Fruit fly (Drosophila melanogaster) whole organism, embryonic: Measurements from ENCODE around the gene Tsen34.

Experiments used
- Ada2b ChIP-seq: fragments of 200-800 bp; sonication (Bioruptor generic); IDR thresholded peaks from 2 replicates; pipeline ENCODE4 v1.3.6; 2022; ENCODE audit warnings: missing biosample characterization, missing genetic modification characterization
- Aef1 ChIP-seq: fragments of 200-800 bp; sonication (Bioruptor generic); IDR thresholded peaks from 3 replicates; pipeline ENCODE4 v1.3.6; 2022; ENCODE audit warnings: missing biosample characterization, missing genetic modification characterization
- Atf6 ChIP-seq: fragments of 200-800 bp; sonication (Bioruptor generic); IDR thresholded peaks from 2 replicates; pipeline ENCODE4 v1.3.6; 2022; ENCODE audit warnings: missing biosample characterization, missing genetic modification characterization
- C15 ChIP-seq: fragments of 200-800 bp; sonication (Bioruptor generic); IDR thresholded peaks from 3 replicates; pipeline ENCODE4 v1.3.6; 2022; ENCODE audit warnings: missing biosample characterization, missing genetic modification characterization
- CG10431 ChIP-seq: fragments of 200-800 bp; sonication (Bioruptor generic); optimal IDR thresholded peaks from 3 replicates; lab custom pipeline; 2018; ENCODE audit warnings: missing biosample characterization, mild to moderate bottlenecking, missing genetic modification characterization
- CG10543 ChIP-seq: fragments of 200-800 bp; sonication (Bioruptor generic); optimal IDR thresholded peaks from 3 replicates; lab custom pipeline; 2017; ENCODE audit warnings: missing biosample characterization, mild to moderate bottlenecking, missing genetic modification characterization, moderate library complexity
- CG11695 ChIP-seq: fragments of 200-800 bp; sonication (Bioruptor generic); IDR thresholded peaks from 3 replicates; pipeline ENCODE4 v1.3.6; 2022; ENCODE audit warnings: missing biosample characterization, missing genetic modification characterization
- CG12659 ChIP-seq: fragments of 200-800 bp; sonication (Bioruptor generic); optimal IDR thresholded peaks from 3 replicates; lab custom pipeline; 2017; ENCODE audit warnings: mild to moderate bottlenecking, missing biosample characterization, missing genetic modification reagents, missing genetic modification characterization
- CG16813 ChIP-seq: fragments of 200-800 bp; sonication (Bioruptor generic); IDR thresholded peaks from 3 replicates; pipeline ENCODE4 v1.3.6; 2022; ENCODE audit warnings: missing biosample characterization, missing genetic modification characterization; ENCODE audit not compliant: partially characterized antibody
- CG16815 ChIP-seq: fragments of 200-800 bp; sonication (Bioruptor generic); optimal IDR thresholded peaks from 3 replicates; lab custom pipeline; 2017; ENCODE audit warnings: missing biosample characterization, mild to moderate bottlenecking, missing genetic modification characterization
- CG17328 ChIP-seq: fragments of 200-800 bp; sonication (Bioruptor generic); IDR thresholded peaks from 2 replicates; pipeline ENCODE4 v1.3.6; 2022; ENCODE audit warnings: missing biosample characterization, missing genetic modification characterization
- CG1832 ChIP-seq: fragments of 200-800 bp; sonication (Bioruptor generic); optimal IDR thresholded peaks from 2 replicates; lab custom pipeline; 2017; ENCODE audit warnings: missing biosample characterization, mild to moderate bottlenecking, missing genetic modification characterization, inconsistent platforms
- CG18599 ChIP-seq: fragments of 200-800 bp; sonication (Bioruptor generic); optimal IDR thresholded peaks from 3 replicates; lab custom pipeline; 2017; ENCODE audit warnings: missing biosample characterization, missing genetic modification characterization, mild to moderate bottlenecking, moderate library complexity, missing genetic modification reagents
- CG2129 ChIP-seq: fragments of 200-800 bp; sonication (Bioruptor generic); IDR thresholded peaks from 2 replicates; pipeline ENCODE4 v1.3.6; 2022; ENCODE audit warnings: missing biosample characterization, missing genetic modification characterization; ENCODE audit not compliant: partially characterized antibody
- CG2202 ChIP-seq: fragments of 200-800 bp; sonication (Bioruptor generic); optimal IDR thresholded peaks from 2 replicates; lab custom pipeline; 2018; ENCODE audit warnings: missing biosample characterization, mild to moderate bottlenecking, missing genetic modification characterization
- CG2889 ChIP-seq: fragments of 200-800 bp; sonication (Bioruptor generic); IDR thresholded peaks from 3 replicates; pipeline ENCODE4 v1.3.6; 2022; ENCODE audit warnings: missing biosample characterization, missing genetic modification characterization
- CG30020 ChIP-seq: fragments of 200-800 bp; optimal IDR thresholded peaks from 2 replicates; lab custom pipeline; 2019; ENCODE audit warnings: missing biosample characterization, mild to moderate bottlenecking, missing genetic modification characterization, moderate library complexity
- CG31365 ChIP-seq: fragments of 200-800 bp; sonication (Bioruptor generic); optimal IDR thresholded peaks from 2 replicates; lab custom pipeline; 2018; ENCODE audit warnings: missing biosample characterization, mild to moderate bottlenecking, missing genetic modification characterization
- CG34422 ChIP-seq: fragments of 200-800 bp; sonication (Bioruptor generic); IDR thresholded peaks from 3 replicates; pipeline ENCODE4 v1.3.6; 2022; ENCODE audit warnings: missing biosample characterization, missing genetic modification characterization
- CG3726 ChIP-seq: fragments of 200-800 bp; sonication (Bioruptor generic); IDR thresholded peaks from 3 replicates; pipeline ENCODE4, ENCODE4 v1.3.6; 2022; ENCODE audit warnings: missing biosample characterization, missing genetic modification characterization
- CG4854 ChIP-seq: fragments of 200-800 bp; sonication (Bioruptor generic); optimal IDR thresholded peaks from 2 replicates; lab custom pipeline; 2016; ENCODE audit warnings: missing biosample characterization, missing genetic modification characterization, inconsistent platforms
- CG7786 ChIP-seq: fragments of 200-800 bp; sonication (Bioruptor generic); optimal IDR thresholded peaks from 2 replicates; lab custom pipeline; 2016; ENCODE audit warnings: missing biosample characterization, missing genetic modification characterization
- CG7963 ChIP-seq: fragments of 200-800 bp; sonication (Bioruptor generic); IDR thresholded peaks from 3 replicates; pipeline ENCODE4 v1.3.6; 2022; ENCODE audit warnings: missing biosample characterization, missing genetic modification characterization; ENCODE audit not compliant: partially characterized antibody
- CG8478 ChIP-seq: fragments of >200 bp; optimal IDR thresholded peaks from 2 replicates; lab custom pipeline; 2018
- CG8924 ChIP-seq: fragments of 200-800 bp; optimal IDR thresholded peaks from 3 replicates; lab custom pipeline; 2019; ENCODE audit warnings: missing biosample characterization, mild to moderate bottlenecking, missing genetic modification characterization, moderate library complexity
- CG9215 ChIP-seq: fragments of 200-800 bp; sonication (Bioruptor generic); IDR thresholded peaks from 2 replicates; pipeline ENCODE4 v1.3.6; 2022; ENCODE audit warnings: missing biosample characterization, missing genetic modification characterization
- HLH4C ChIP-seq: fragments of 200-800 bp; sonication (Bioruptor generic); IDR thresholded peaks from 3 replicates; pipeline ENCODE4 v1.3.6; 2022; ENCODE audit warnings: missing biosample characterization, missing genetic modification characterization; ENCODE audit not compliant: partially characterized antibody
- HmgZ ChIP-seq: fragments of 200-800 bp; sonication (Bioruptor generic); optimal IDR thresholded peaks from 2 replicates; lab custom pipeline; 2018; ENCODE audit warnings: missing biosample characterization, mild to moderate bottlenecking, missing genetic modification characterization
- Lpt ChIP-seq: fragments of >200 bp; optimal IDR thresholded peaks from 2 replicates; lab custom pipeline; 2018; ENCODE audit warnings: missing biosample characterization, missing genetic modification characterization
- Mad ChIP-seq: fragments of 200-800 bp; sonication (Bioruptor generic); optimal IDR thresholded peaks from 2 replicates; lab custom pipeline; 2016; ENCODE audit warnings: missing biosample characterization, missing genetic modification characterization
- NK7.1 ChIP-seq: fragments of 200-800 bp; sonication (Bioruptor generic); optimal IDR thresholded peaks from 3 replicates; lab custom pipeline; 2016; ENCODE audit warnings: missing biosample characterization, missing genetic modification characterization
- Sry-δ ChIP-seq: fragments of 200-800 bp; sonication (Bioruptor generic); optimal IDR thresholded peaks from 2 replicates; lab custom pipeline; 2016; ENCODE audit warnings: missing biosample characterization, missing genetic modification characterization
- Vsx1 ChIP-seq: fragments of 200-800 bp; sonication (Bioruptor generic); optimal IDR thresholded peaks from 2 replicates; lab custom pipeline; 2017; ENCODE audit warnings: missing biosample characterization, mild to moderate bottlenecking, missing genetic modification characterization, missing genetic modification reagents
- amos ChIP-seq: fragments of 200-800 bp; sonication (Bioruptor generic); IDR thresholded peaks from 2 replicates; pipeline ENCODE4 v1.3.6; 2022; ENCODE audit warnings: missing biosample characterization, missing genetic modification characterization; ENCODE audit not compliant: partially characterized antibody
- aop ChIP-seq: fragments of 200-800 bp; sonication (Bioruptor generic); IDR thresholded peaks from 2 replicates; pipeline ENCODE4 v1.3.6; 2022; ENCODE audit warnings: missing biosample characterization, missing genetic modification characterization
- ci ChIP-seq: fragments of 200-800 bp; sonication (Bioruptor generic); IDR thresholded peaks from 3 replicates; pipeline ENCODE4 v1.3.6; 2022; ENCODE audit warnings: missing biosample characterization, missing genetic modification characterization
- crc ChIP-seq: fragments of 200-800 bp; sonication (Bioruptor generic); optimal IDR thresholded peaks from 2 replicates; lab custom pipeline; 2016; ENCODE audit warnings: missing biosample characterization, missing genetic modification characterization
- fd64A ChIP-seq: fragments of 200-800 bp; sonication (Bioruptor generic); optimal IDR thresholded peaks from 3 replicates; lab custom pipeline; 2018; ENCODE audit warnings: missing biosample characterization, mild to moderate bottlenecking, missing genetic modification characterization
- gt ChIP-seq: fragments of 200-800 bp; sonication (Bioruptor generic); IDR thresholded peaks from 2 replicates; pipeline ENCODE4 v1.3.6; 2022; ENCODE audit warnings: missing biosample characterization, missing genetic modification characterization
- ham ChIP-seq: fragments of 200-800 bp; sonication (Bioruptor generic); IDR thresholded peaks from 2 replicates; pipeline ENCODE4 v1.3.6; 2022; ENCODE audit warnings: missing biosample characterization, missing genetic modification characterization
- her ChIP-seq: fragments of 200-800 bp; sonication (Bioruptor generic); optimal IDR thresholded peaks from 2 replicates; lab custom pipeline; 2016; ENCODE audit warnings: missing biosample characterization, missing genetic modification characterization
- lab ChIP-seq: fragments of 200-800 bp; sonication (Bioruptor generic); optimal IDR thresholded peaks from 3 replicates; lab custom pipeline; 2017; ENCODE audit warnings: missing biosample characterization, missing genetic modification characterization, mild to moderate bottlenecking, moderate library complexity, missing genetic modification reagents
- lola ChIP-seq, 3 experiments: fragments of >200 bp in 2 of 3; fragments of 200-800 bp in 1 of 3; sonication (Bioruptor generic) in 1 of 3; optimal IDR thresholded peaks; 2 replicates each; lab custom pipeline; 2017 to 2019; ENCODE audit warnings: missing biosample characterization in 3 of 3, missing genetic modification characterization in 3 of 3, mild to moderate bottlenecking in 1 of 3, moderate library complexity in 1 of 3
- maf-S ChIP-seq: fragments of 200-800 bp; sonication (Bioruptor generic); optimal IDR thresholded peaks from 2 replicates; lab custom pipeline; 2016; ENCODE audit warnings: missing biosample characterization, missing genetic modification characterization
- nmo ChIP-seq: fragments of 200-800 bp; sonication (Bioruptor generic); optimal IDR thresholded peaks from 2 replicates; lab custom pipeline; 2018; ENCODE audit warnings: missing biosample characterization, mild to moderate bottlenecking, missing genetic modification characterization, moderate library complexity
- sna ChIP-seq: fragments of 200-800 bp; sonication (Bioruptor generic); IDR thresholded peaks from 2 replicates; pipeline ENCODE4 v1.3.6; 2022; ENCODE audit warnings: missing biosample characterization, missing genetic modification characterization; ENCODE audit not compliant: partially characterized antibody
- zen ChIP-seq: fragments of 200-800 bp; sonication (Bioruptor generic); optimal IDR thresholded peaks from 3 replicates; lab custom pipeline; 2018; ENCODE audit warnings: missing biosample characterization, mild to moderate bottlenecking, missing genetic modification characterization, moderate library complexity

Gene Tsen34

DNA sequence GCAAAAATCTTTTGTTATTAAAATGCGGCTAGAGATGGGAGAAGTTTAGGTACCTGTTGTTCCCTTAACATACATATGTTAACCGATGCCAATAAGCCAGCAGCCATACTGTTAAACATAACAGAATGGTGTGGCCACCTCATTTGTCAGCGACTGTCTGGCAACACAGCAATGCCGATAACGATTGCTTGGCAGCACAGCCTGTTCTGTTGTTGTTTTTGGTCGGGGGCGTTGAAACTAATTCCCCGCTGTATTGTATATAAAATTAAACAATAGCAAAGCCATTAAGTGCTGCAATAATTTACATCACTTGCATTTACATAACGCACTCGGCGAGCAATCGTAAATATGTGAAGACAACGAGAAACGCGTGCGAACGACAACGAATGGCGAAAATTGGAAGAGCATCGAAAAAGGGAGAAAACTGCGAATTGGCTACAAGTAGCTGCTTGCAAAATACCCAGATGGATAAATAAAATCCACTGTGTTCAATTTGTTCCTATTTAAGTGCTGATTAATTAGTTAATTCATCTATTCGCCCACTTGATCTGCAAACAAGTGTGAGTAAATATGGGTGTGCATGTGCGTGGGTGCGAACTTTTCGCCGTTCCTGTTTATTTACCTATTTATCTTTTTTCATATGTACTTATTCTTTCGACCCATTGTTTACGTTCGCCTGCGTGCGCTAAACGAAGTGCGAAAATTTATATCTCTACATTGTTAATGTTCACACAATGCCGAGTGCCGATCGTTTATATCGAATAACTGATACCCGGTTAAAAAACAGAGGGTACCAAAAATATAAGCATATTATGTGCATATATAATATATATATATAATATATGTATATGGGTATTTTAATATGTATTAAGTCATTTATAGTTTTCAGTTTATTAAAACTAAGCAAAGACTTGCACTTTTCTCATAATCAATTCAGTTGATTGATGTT lies at the start of gene Tsen34, which contains the start of gene Mgat4a (continued):
- TF ChIP-seq Lpt (no peak), CG10543 (GFP tag; lab: Kevin White, UChicago) (peak; percentile 91), gt (GFP tag; lab: Robert Waterston, UW) (no peak), CG34422 (GFP tag; lab: Robert Waterston, UW) (peak; percentile 37; the same call in 1 of the 3 replicates), nmo (no peak), CG11695 (GFP tag; lab: Robert Waterston, UW) (peak; percentile 56; the same call in 1 of the 3 replicates), Aef1 (GFP tag; lab: Robert Waterston, UW) (peak; percentile 42; the same call in 2 of the 3 replicates), C15 (GFP tag; lab: Robert Waterston, UW) (0 out of 3 replicates have a peak, but pooled peaks have one; percentile 31), amos (GFP tag; lab: Robert Waterston, UW) (peak; percentile 64; the same call in 1 of the 2 replicates), CG12659 (GFP tag; lab: Kevin White, UChicago) (peak; percentile 66), sna (GFP tag; lab: Robert Waterston, UW) (0 out of 2 replicates have a peak, but pooled peaks have one; percentile 28), CG2129 (GFP tag; lab: Robert Waterston, UW) (no peak), CG16813 (GFP tag; lab: Robert Waterston, UW) (peak; percentile 50; the same call in 2 of the 3 replicates), fd64A (GFP tag; lab: Kevin White, UChicago) (no peak), CG9215 (GFP tag; lab: Robert Waterston, UW) (no peak; the same call in 1 of the 2 replicates), ham (GFP tag; lab: Robert Waterston, UW) (no peak), CG17328 (GFP tag; lab: Robert Waterston, UW) (no peak), CG16815 (GFP tag; lab: Kevin White, UChicago) (no peak), CG7963 (peak; percentile 41; the same call in 2 of the 3 replicates), CG18599 (GFP tag; lab: Kevin White, UChicago) (peak; percentile 82), Atf6 (peak; percentile 73; the same call in 1 of the 2 replicates), lab (GFP tag; lab: Kevin White, UChicago) (no peak), Sry-δ (peak; percentile 81), zen (tag; lab: Kevin White, UChicago) (peak; percentile 37), CG2202 (tag; lab: Kevin White, UChicago) (no peak), HLH4C (peak; percentile 68), lola (GFP tag; optimal IDR thresholded peaks at IDR 0.05; lab: Kevin White, UChicago) (no peak), Vsx1 (GFP tag; lab: Kevin White, UChicago) (no peak), Ada2b (no peak; the same call in 1 of the 2 replicates), NK7.1 (GFP tag; lab: Kevin White, UChicago) (peak; percentile 44), her (GFP tag; lab: Kevin White, UChicago) (no peak), ci (0 out of 3 replicates have a peak, but pooled peaks have one; percentile 6), CG2889 (GFP tag; lab: Robert Waterston, UW) (0 out of 3 replicates have a peak, but pooled peaks have one; percentile 30), CG7786 (GFP tag; lab: Kevin White, UChicago) (peak; percentile 41), CG4854 (GFP tag; lab: Kevin White, UChicago) (peak; percentile 52), aop (GFP tag; lab: Robert Waterston, UW) (no peak), CG8478 (lab: Kevin White, UChicago) (no peak), crc (GFP tag; lab: Kevin White, UChicago) (no peak), CG8924 (tag; lab: Kevin White, UChicago) (peak; percentile 68), CG10431 (GFP tag; lab: Kevin White, UChicago) (peak; percentile 67), CG31365 (no peak), HmgZ (peak; percentile 50), CG3726 (GFP tag; lab: Robert Waterston, UW) (no peak), CG1832 (GFP tag; lab: Kevin White, UChicago) (no peak), maf-S (no peak), CG30020 (tag; lab: Kevin White, UChicago) (peak; percentile 9), Mad (GFP tag; lab: Kevin White, UChicago) (no peak)
